Fruit fly (Drosophila melanogaster): ENCODE measurements around the gene CG10098.

DNA sequence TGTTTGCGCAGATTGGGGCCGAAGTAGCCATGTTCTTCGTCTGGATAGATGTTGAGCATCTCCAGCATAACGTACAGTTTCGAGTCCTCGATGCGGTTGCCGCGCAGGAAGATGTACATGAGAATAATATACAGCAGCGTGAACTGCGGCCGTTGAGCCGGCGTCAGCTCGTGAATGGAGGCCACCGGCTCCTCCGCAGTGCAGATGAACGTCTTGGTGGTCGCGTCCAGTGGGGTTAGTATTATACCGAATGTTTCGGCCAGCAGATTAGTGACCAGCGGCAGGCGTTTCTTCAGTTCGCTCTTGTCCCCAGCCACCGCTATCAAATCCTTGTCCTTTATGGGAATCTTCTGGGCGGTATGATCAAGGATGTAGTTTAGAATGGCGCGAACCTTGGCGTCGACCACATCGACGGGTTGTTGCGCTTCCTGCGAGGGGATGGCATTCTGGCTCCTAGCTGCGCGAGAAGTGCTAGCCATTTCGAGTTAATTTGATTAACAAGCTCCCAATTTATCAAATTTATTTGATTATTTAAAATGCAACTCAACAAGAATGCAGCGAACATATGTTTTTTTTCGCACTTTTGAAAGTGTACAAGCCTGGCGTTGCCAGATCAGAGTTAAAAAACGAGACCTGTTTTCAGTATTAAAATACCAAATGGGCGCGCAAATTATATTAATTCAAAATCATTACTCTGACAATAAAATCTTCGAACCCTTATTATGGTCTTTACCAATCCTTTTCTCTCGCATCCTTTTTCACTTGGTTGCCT, 30.4 kb downstream of the CG10098 start, which contains the start of gene MAGE:
- TF ChIP-seq CTCF (optimal IDR thresholded peaks at IDR 0.05), result no peak
- TF ChIP-seq CG8478 (optimal IDR thresholded peaks at IDR 0.05), result no peak
